Worm (Caenorhabditis elegans) whole organism, L4 larva: ENCODE results near the gene clr-1.

Experiments
- D1046.2 ChIP-seq: fragments of 200-800 bp; sonication (Bioruptor generic); IDR thresholded peaks from 2 replicates; pipeline ENCODE4 v1.3.6; 2022; ENCODE audit warnings: missing genetic modification characterization, missing compliant biosample characterization
- R02D3.7 ChIP-seq: fragments of 150-350 bp; sonication (generic microtip); optimal IDR thresholded peaks from 3 replicates; lab custom pipeline; 2014; ENCODE audit warnings: missing biosample characterization, missing genetic modification characterization
- T26A8.4 ChIP-seq: fragments of 200-800 bp; sonication (Bioruptor generic); IDR thresholded peaks from 2 replicates; pipeline ENCODE4 v1.3.6; 2022; ENCODE audit warnings: missing genetic modification characterization, missing compliant biosample characterization
- Y105C5A.15 ChIP-seq: fragments of 200-800 bp; sonication (Bioruptor generic); IDR thresholded peaks from 2 replicates; pipeline ENCODE4 v1.3.6; 2022; ENCODE audit warnings: missing genetic modification characterization, missing compliant biosample characterization
- Y48G9A.11 ChIP-seq: fragments of 200-800 bp; sonication (Bioruptor generic); IDR thresholded peaks from 2 replicates; pipeline ENCODE4 v1.3.6; 2022; ENCODE audit warnings: missing genetic modification reagents, missing genetic modification characterization, missing compliant biosample characterization
- Y5F2A.4 ChIP-seq: fragments of 200-800 bp; sonication (Bioruptor generic); optimal IDR thresholded peaks from 2 replicates; lab custom pipeline; 2018; ENCODE audit warnings: mild to moderate bottlenecking, missing genetic modification characterization, missing compliant biosample characterization
- Y75B8A.6 ChIP-seq: fragments of 200-800 bp; sonication (Bioruptor generic); IDR thresholded peaks from 2 replicates; pipeline ENCODE4 v1.3.6; 2022; ENCODE audit warnings: missing genetic modification reagents, missing genetic modification characterization, missing compliant biosample characterization
- ZK546.5 ChIP-seq, 2 experiments: sonication (generic microtip); optimal IDR thresholded peaks; 2 replicates each; lab custom pipeline; 2017; ENCODE audit warnings: missing biosample characterization in 2 of 2, missing genetic modification characterization in 2 of 2
- aha-1 ChIP-seq: fragments of 150-350 bp; peaks from one replicate; lab custom pipeline; 2014; ENCODE audit warnings: missing biosample characterization, missing genetic modification characterization
- arid-1 ChIP-seq: fragments of 200-800 bp; sonication (Bioruptor generic); conservative IDR thresholded peaks from 2 replicates; pipeline ENCODE4 v1.3.6; 2022; ENCODE audit warnings: missing genetic modification reagents, missing genetic modification characterization, missing compliant biosample characterization
- attf-4 ChIP-seq: sonication (generic microtip); optimal IDR thresholded peaks from 3 replicates; lab custom pipeline; 2017; ENCODE audit warnings: missing biosample characterization, missing genetic modification characterization
- ceh-20 ChIP-seq: fragments of 200-800 bp; sonication (Bioruptor generic); IDR thresholded peaks from 2 replicates; pipeline ENCODE4 v1.3.6; 2022; ENCODE audit warnings: missing genetic modification reagents, missing genetic modification characterization, missing compliant biosample characterization
- ceh-28 ChIP-seq: fragments of 150-350 bp; optimal IDR thresholded peaks from 2 replicates; lab custom pipeline; 2014; ENCODE audit warnings: missing biosample characterization, missing genetic modification reagents, missing genetic modification characterization
- ceh-44 ChIP-seq: fragments of 200-800 bp; sonication (Bioruptor generic); IDR thresholded peaks from 2 replicates; pipeline ENCODE4 v1.3.6; 2022; ENCODE audit warnings: missing genetic modification reagents, missing genetic modification characterization, missing compliant biosample characterization
- ceh-62 ChIP-seq: sonication (generic microtip); optimal IDR thresholded peaks from 2 replicates; lab custom pipeline; 2017; ENCODE audit warnings: missing biosample characterization, missing genetic modification characterization
- ces-1 ChIP-seq: fragments of 150-350 bp; sonication (generic microtip); optimal IDR thresholded peaks from 4 replicates; lab custom pipeline; 2014; ENCODE audit warnings: missing biosample characterization, missing genetic modification reagents, missing genetic modification characterization
- cey-2 ChIP-seq: sonication (generic microtip); optimal IDR thresholded peaks from 3 replicates; lab custom pipeline; 2017; ENCODE audit warnings: missing genetic modification characterization, mild to moderate bottlenecking, missing compliant biosample characterization, antibody characterized with exemption, borderline replicate concordance; ENCODE audit not compliant: insufficient read depth
- ctbp-1 ChIP-seq: fragments of 200-800 bp; sonication (Bioruptor generic); IDR thresholded peaks from 2 replicates; pipeline ENCODE4 v1.3.6; 2022; ENCODE audit warnings: missing genetic modification reagents, missing genetic modification characterization, missing compliant biosample characterization
- daf-12 ChIP-seq: fragments of 150-350 bp; optimal IDR thresholded peaks from 2 replicates; lab custom pipeline; 2014; ENCODE audit warnings: missing biosample characterization, missing genetic modification reagents, missing genetic modification characterization
- daf-19 ChIP-seq: fragments of 200-800 bp; sonication (Bioruptor generic); conservative IDR thresholded peaks from 2 replicates; pipeline ENCODE4 v1.3.6; 2022; ENCODE audit warnings: missing genetic modification characterization, missing compliant biosample characterization
- dmd-8 ChIP-seq: fragments of 200-800 bp; sonication (Bioruptor generic); IDR thresholded peaks from 2 replicates; pipeline ENCODE4 v1.3.6; 2022; ENCODE audit warnings: missing genetic modification characterization, missing compliant biosample characterization
- dmd-9 ChIP-seq: fragments of 200-800 bp; sonication (Bioruptor generic); IDR thresholded peaks from 2 replicates; pipeline ENCODE4 v1.3.6; 2022; ENCODE audit warnings: missing genetic modification reagents, missing genetic modification characterization, missing compliant biosample characterization
- dpl-1 ChIP-seq: fragments of 150-350 bp; optimal IDR thresholded peaks from 2 replicates; lab custom pipeline; 2014; ENCODE audit warnings: missing biosample characterization, missing genetic modification reagents, missing genetic modification characterization
- duxl-1 ChIP-seq: sonication (generic microtip); optimal IDR thresholded peaks from 2 replicates; lab custom pipeline; 2016; ENCODE audit warnings: mild to moderate bottlenecking, missing genetic modification characterization, moderate library complexity, missing compliant biosample characterization; ENCODE audit not compliant: poor library complexity
- egl-27 ChIP-seq: sonication (generic microtip); optimal IDR thresholded peaks from 3 replicates; lab custom pipeline; 2017; ENCODE audit warnings: missing biosample characterization, missing genetic modification reagents, missing genetic modification characterization
- fkh-10 ChIP-seq: fragments of 150-350 bp; optimal IDR thresholded peaks from 2 replicates; lab custom pipeline; 2014; ENCODE audit warnings: missing biosample characterization, missing genetic modification reagents, missing genetic modification characterization
- hmg-1.1 ChIP-seq: fragments of 200-800 bp; sonication (Bioruptor generic); IDR thresholded peaks from 2 replicates; pipeline ENCODE4 v1.3.6; 2022; ENCODE audit warnings: missing genetic modification reagents, missing genetic modification characterization, missing compliant biosample characterization
- lsy-2 ChIP-seq, 2 experiments: fragments of 150-350 bp in 1 of 2; sonication (generic microtip) in 1 of 2; optimal IDR thresholded peaks; 2 replicates each; lab custom pipeline; 2014 to 2017; ENCODE audit warnings: missing biosample characterization in 2 of 2, missing genetic modification characterization in 2 of 2
- madf-5 ChIP-seq, 2 experiments: fragments of 200-800 bp; sonication (Bioruptor generic); IDR thresholded peaks; 2 replicates each; pipeline ENCODE4 v1.3.6; 2022; ENCODE audit warnings: missing compliant biosample characterization in 2 of 2, missing genetic modification characterization in 2 of 2
- mdt-29 ChIP-seq: fragments of 200-800 bp; sonication (Bioruptor generic); IDR thresholded peaks from 2 replicates; pipeline ENCODE4 v1.3.6; 2022; ENCODE audit warnings: missing genetic modification reagents, missing genetic modification characterization, missing compliant biosample characterization
- mes-2 ChIP-seq: sonication (generic microtip); optimal IDR thresholded peaks from 2 replicates; lab custom pipeline; 2016; ENCODE audit warnings: missing genotype, mild to moderate bottlenecking, missing genetic modification characterization, missing compliant biosample characterization; ENCODE audit not compliant: poor library complexity, severe bottlenecking
- mxl-3 ChIP-seq: fragments of 200-800 bp; sonication (Bioruptor generic); optimal IDR thresholded peaks from 2 replicates; lab custom pipeline; 2018; ENCODE audit warnings: mild to moderate bottlenecking, missing genetic modification characterization, missing compliant biosample characterization
- nhr-10 ChIP-seq: fragments of 150-350 bp; optimal IDR thresholded peaks from 2 replicates; lab custom pipeline; 2014; ENCODE audit warnings: missing biosample characterization, missing genetic modification characterization
- nhr-102 ChIP-seq: sonication (generic microtip); optimal IDR thresholded peaks from 2 replicates; lab custom pipeline; 2016; ENCODE audit warnings: mild to moderate bottlenecking, missing genetic modification characterization, moderate library complexity, missing compliant biosample characterization
- nhr-11 ChIP-seq: fragments of 150-350 bp; optimal IDR thresholded peaks from 2 replicates; lab custom pipeline; 2014; ENCODE audit warnings: missing biosample characterization, missing genetic modification characterization
- nhr-111 ChIP-seq: fragments of 200-800 bp; sonication (Bioruptor generic); optimal IDR thresholded peaks from 2 replicates; lab custom pipeline; 2018; ENCODE audit warnings: mild to moderate bottlenecking, missing genetic modification characterization, missing compliant biosample characterization
- nhr-25 ChIP-seq: sonication (generic microtip); optimal IDR thresholded peaks from 2 replicates; lab custom pipeline; 2017; ENCODE audit warnings: missing genetic modification characterization, mild to moderate bottlenecking, missing compliant biosample characterization, antibody characterized with exemption, moderate library complexity, borderline replicate concordance; ENCODE audit not compliant: insufficient read depth
- nhr-28 ChIP-seq: fragments of 150-350 bp; optimal IDR thresholded peaks from 2 replicates; lab custom pipeline; 2014; ENCODE audit warnings: missing biosample characterization, missing genetic modification characterization
- nhr-42 ChIP-seq: fragments of 200-800 bp; sonication (Bioruptor generic); IDR thresholded peaks from 2 replicates; pipeline ENCODE4 v1.3.6; 2022; ENCODE audit warnings: missing genetic modification characterization, missing compliant biosample characterization
- nhr-48 ChIP-seq: sonication (generic microtip); optimal IDR thresholded peaks from 2 replicates; lab custom pipeline; 2016; ENCODE audit warnings: mild to moderate bottlenecking, missing genetic modification characterization, missing compliant biosample characterization
- nhr-77 ChIP-seq: fragments of 150-350 bp; optimal IDR thresholded peaks from 2 replicates; lab custom pipeline; 2014; ENCODE audit warnings: missing biosample characterization, missing genetic modification characterization
- php-3 ChIP-seq: fragments of 200-800 bp; sonication (Bioruptor generic); IDR thresholded peaks from 2 replicates; pipeline ENCODE4 v1.3.6; 2022; ENCODE audit warnings: missing genetic modification reagents, missing genetic modification characterization, missing compliant biosample characterization
- rbr-2 ChIP-seq: sonication (generic microtip); optimal IDR thresholded peaks from 2 replicates; lab custom pipeline; 2016; ENCODE audit warnings: missing genotype, missing genetic modification characterization, missing compliant biosample characterization
- sdz-12 ChIP-seq: fragments of 200-800 bp; sonication (Bioruptor generic); optimal IDR thresholded peaks from 2 replicates; lab custom pipeline; 2018; ENCODE audit warnings: mild to moderate bottlenecking, missing genetic modification characterization, missing compliant biosample characterization
- spr-1 ChIP-seq: sonication (generic microtip); optimal IDR thresholded peaks from 2 replicates; lab custom pipeline; 2016; ENCODE audit warnings: mild to moderate bottlenecking, missing genetic modification characterization, missing compliant biosample characterization
- spr-3 ChIP-seq: fragments of 200-800 bp; sonication (Bioruptor generic); optimal IDR thresholded peaks from 2 replicates; lab custom pipeline; 2018; ENCODE audit warnings: mild to moderate bottlenecking, missing genetic modification characterization, missing compliant biosample characterization
- unc-130 ChIP-seq: sonication (generic microtip); optimal IDR thresholded peaks from 2 replicates; lab custom pipeline; 2016; ENCODE audit warnings: missing genetic modification reagents, missing genetic modification characterization, missing compliant biosample characterization
- unc-62 ChIP-seq, 3 experiments: fragments of 150-350 bp in 1 of 3; sonication (generic microtip); optimal IDR thresholded peaks in 2 of 3; peaks in 1 of 3; 1 replicate in 1 of 3; 2 replicates in 2 of 3; lab custom pipeline; 2014 to 2017; ENCODE audit warnings: missing biosample characterization in 3 of 3, missing genetic modification characterization in 3 of 3, missing genetic modification reagents in 3 of 3, missing genotype in 1 of 3
- vab-7 ChIP-seq: fragments of 200-800 bp; sonication (Bioruptor generic); IDR thresholded peaks from 2 replicates; pipeline ENCODE4 v1.3.6; 2022; ENCODE audit warnings: missing genetic modification reagents, missing genetic modification characterization, missing compliant biosample characterization
- ztf-11 ChIP-seq: fragments of 150-350 bp; optimal IDR thresholded peaks from 2 replicates; lab custom pipeline; 2014; ENCODE audit warnings: missing biosample characterization, missing genetic modification characterization
- ztf-7 ChIP-seq: fragments of 150-350 bp; optimal IDR thresholded peaks from 2 replicates; lab custom pipeline; 2014; ENCODE audit warnings: missing biosample characterization, missing genetic modification characterization

Gene clr-1

ce11 chrII:5473946-5474423 lies 7.8 kb downstream of the clr-1 start, which contains the start of gene mrps-16:
Gene mrps-16 (plus strand): TSS chrII:5474373.
- TF ChIP-seq mxl-3 (GFP tag; lab: Kevin White, UChicago) (no peak), mes-2 (tag; lab: Kevin White, UChicago) (peak; percentile 72), aha-1 (tag; lab: Kevin White, UChicago) (peak; percentile 89), vab-7 (GFP tag; lab: Robert Waterston, UW) (no peak), ztf-7 (tag; lab: Kevin White, UChicago) (no peak), ztf-11 (no peak), php-3 (GFP tag; lab: Robert Waterston, UW) (no peak), nhr-77 (tag; lab: Kevin White, UChicago) (no peak), ctbp-1 (GFP tag; lab: Robert Waterston, UW) (no peak), fkh-10 (GFP tag; lab: Kevin White, UChicago) (no peak), Y5F2A.4 (GFP tag; lab: Kevin White, UChicago) (no peak), nhr-25 (tag; lab: Kevin White, UChicago) (peak; percentile 7), T26A8.4 (GFP tag; lab: Robert Waterston, UW) (no peak), nhr-102 (tag; lab: Kevin White, UChicago) (no peak), dmd-9 (GFP tag; lab: Robert Waterston, UW) (no peak), D1046.2 (GFP tag; lab: Robert Waterston, UW) (no peak), egl-27 (tag; lab: Kevin White, UChicago) (no peak), cey-2 (tag; lab: Kevin White, UChicago) (no peak), nhr-10 (tag; lab: Kevin White, UChicago) (no peak), ZK546.5 (tag; optimal IDR thresholded peaks at IDR 0.05; lab: Kevin White, UChicago) (no peak), nhr-111 (GFP tag; lab: Kevin White, UChicago) (no peak), dmd-8 (GFP tag; lab: Robert Waterston, UW) (no peak), Y105C5A.15 (GFP tag; lab: Robert Waterston, UW) (no peak), ceh-28 (tag; lab: Kevin White, UChicago) (no peak), spr-3 (no peak), ceh-44 (GFP tag; lab: Robert Waterston, UW) (no peak), R02D3.7 (no peak), daf-12 (tag; lab: Kevin White, UChicago) (no peak), Y75B8A.6 (GFP tag; lab: Robert Waterston, UW) (no peak), nhr-28 (peak; percentile 25), lsy-2 (tag; optimal IDR thresholded peaks at IDR 0.05; lab: Kevin White, UChicago) (peak in 1 of 2 experiments; percentile 82), duxl-1 (tag; lab: Kevin White, UChicago) (no peak), spr-1 (no peak), ceh-20 (GFP tag; lab: Robert Waterston, UW) (no peak), madf-5 (GFP tag; IDR thresholded peaks at IDR 0.05; lab: Robert Waterston, UW) (no peak), rbr-2 (tag; lab: Kevin White, UChicago) (peak; percentile 42), ces-1 (GFP tag; lab: Kevin White, UChicago) (no peak), hmg-1.1 (GFP tag; lab: Robert Waterston, UW) (no peak), sdz-12 (GFP tag; lab: Kevin White, UChicago) (no peak), unc-130 (GFP tag; lab: Kevin White, UChicago) (no peak), attf-4 (tag; lab: Kevin White, UChicago) (no peak), nhr-11 (no peak), arid-1 (GFP tag; lab: Robert Waterston, UW) (no peak), nhr-48 (tag; lab: Kevin White, UChicago) (no peak), nhr-42 (GFP tag; lab: Robert Waterston, UW) (no peak), unc-62 (GFP tag; optimal IDR thresholded peaks at IDR 0.05 in 1 of 2; lab: Kevin White, UChicago) (peak in 1 of 2 experiments; percentile 24), unc-62 (tag; optimal IDR thresholded peaks at IDR 0.05; lab: Kevin White, UChicago) (no peak), daf-19 (0 out of 2 replicates have a peak, but pooled peaks have one; percentile 48), mdt-29 (GFP tag; lab: Robert Waterston, UW) (no peak), Y48G9A.11 (GFP tag; lab: Robert Waterston, UW) (no peak), dpl-1 (GFP tag; lab: Kevin White, UChicago) (peak; percentile 96), ceh-62 (tag; lab: Kevin White, UChicago) (no peak)
